Fruit fly (Drosophila melanogaster) whole organism, embryonic: ENCODE measurements around the gene jdp.

ENCODE experiments used
- Ada2b ChIP-seq: fragments of 200-800 bp; sonication (Bioruptor generic); IDR thresholded peaks from 2 replicates; pipeline ENCODE4 v1.3.6; 2022; ENCODE audit warnings: missing biosample characterization, missing genetic modification characterization
- CG10209 ChIP-seq: fragments of 200-800 bp; sonication (Bioruptor generic); optimal IDR thresholded peaks from 3 replicates; lab custom pipeline; 2017; ENCODE audit warnings: missing biosample characterization, mild to moderate bottlenecking, missing genetic modification characterization, missing genetic modification reagents
- CG10321 ChIP-seq: fragments of 200-800 bp; sonication (Bioruptor generic); IDR thresholded peaks from 2 replicates; pipeline ENCODE4 v1.3.6; 2022; ENCODE audit warnings: missing biosample characterization, missing genetic modification characterization
- CG11695 ChIP-seq: fragments of 200-800 bp; sonication (Bioruptor generic); IDR thresholded peaks from 3 replicates; pipeline ENCODE4 v1.3.6; 2022; ENCODE audit warnings: missing biosample characterization, missing genetic modification characterization
- CG12071 ChIP-seq: fragments of 200-800 bp; sonication (Bioruptor generic); optimal IDR thresholded peaks from 3 replicates; lab custom pipeline; 2018; ENCODE audit warnings: missing biosample characterization, mild to moderate bottlenecking, missing genetic modification characterization
- CG1233 ChIP-seq: fragments of 200-800 bp; sonication (Bioruptor generic); optimal IDR thresholded peaks from 4 replicates; lab custom pipeline; 2018; ENCODE audit warnings: missing biosample characterization, mild to moderate bottlenecking, missing genetic modification characterization
- CG13296 ChIP-seq: fragments of 200-800 bp; sonication (Bioruptor generic); optimal IDR thresholded peaks from 3 replicates; lab custom pipeline; 2018; ENCODE audit warnings: missing biosample characterization, mild to moderate bottlenecking, missing genetic modification characterization
- CG14667 ChIP-seq: fragments of 200-800 bp; sonication (Bioruptor generic); IDR thresholded peaks from 2 replicates; pipeline ENCODE4 v1.3.6; 2022; ENCODE audit warnings: missing biosample characterization, missing genetic modification characterization
- CG15514 ChIP-seq: fragments of 200-800 bp; sonication (Bioruptor generic); optimal IDR thresholded peaks from 3 replicates; lab custom pipeline; 2017; ENCODE audit warnings: missing biosample characterization, missing genetic modification characterization, mild to moderate bottlenecking, moderate library complexity, missing genetic modification reagents
- CG16863 ChIP-seq: fragments of 200-800 bp; sonication (Bioruptor generic); optimal IDR thresholded peaks from 3 replicates; lab custom pipeline; 2016; ENCODE audit warnings: missing biosample characterization, missing genetic modification characterization
- CG1832 ChIP-seq: fragments of 200-800 bp; sonication (Bioruptor generic); optimal IDR thresholded peaks from 2 replicates; lab custom pipeline; 2017; ENCODE audit warnings: missing biosample characterization, mild to moderate bottlenecking, missing genetic modification characterization, inconsistent platforms
- CG18764 ChIP-seq: fragments of 200-800 bp; sonication (Bioruptor generic); optimal IDR thresholded peaks from 3 replicates; lab custom pipeline; 2016; ENCODE audit warnings: missing biosample characterization, missing genetic modification characterization
- CG2120 ChIP-seq: fragments of 200-800 bp; sonication (Bioruptor generic); optimal IDR thresholded peaks from 3 replicates; lab custom pipeline; 2016; ENCODE audit warnings: missing biosample characterization, missing genetic modification characterization
- CG2712 ChIP-seq: fragments of 200-800 bp; optimal IDR thresholded peaks from 3 replicates; lab custom pipeline; 2019; ENCODE audit warnings: missing biosample characterization, mild to moderate bottlenecking, missing genetic modification characterization, moderate library complexity
- CG30020 ChIP-seq: fragments of 200-800 bp; optimal IDR thresholded peaks from 2 replicates; lab custom pipeline; 2019; ENCODE audit warnings: missing biosample characterization, mild to moderate bottlenecking, missing genetic modification characterization, moderate library complexity
- CG30403 ChIP-seq: fragments of 200-800 bp; sonication (Bioruptor generic); optimal IDR thresholded peaks from 3 replicates; lab custom pipeline; 2016; ENCODE audit warnings: missing biosample characterization, missing genetic modification characterization
- CG31224 ChIP-seq: fragments of 200-800 bp; sonication (Bioruptor generic); IDR thresholded peaks from 2 replicates; pipeline ENCODE4 v1.3.6; 2022; ENCODE audit warnings: missing biosample characterization, missing genetic modification characterization
- CG31365 ChIP-seq: fragments of 200-800 bp; sonication (Bioruptor generic); optimal IDR thresholded peaks from 2 replicates; lab custom pipeline; 2018; ENCODE audit warnings: missing biosample characterization, mild to moderate bottlenecking, missing genetic modification characterization
- CG31441 ChIP-seq: fragments of 200-800 bp; sonication (Bioruptor generic); IDR thresholded peaks from 2 replicates; pipeline ENCODE4 v1.3.6; 2022; ENCODE audit warnings: missing biosample characterization, missing genetic modification characterization
- CG4424 ChIP-seq: fragments of 200-800 bp; sonication (Bioruptor generic); optimal IDR thresholded peaks from 3 replicates; lab custom pipeline; 2016; ENCODE audit warnings: missing biosample characterization, missing genetic modification characterization
- CG4707 ChIP-seq: fragments of 200-800 bp; sonication (Bioruptor generic); optimal IDR thresholded peaks from 2 replicates; lab custom pipeline; 2018; ENCODE audit warnings: missing biosample characterization, mild to moderate bottlenecking, missing genetic modification characterization, moderate library complexity
- CG5180 ChIP-seq: fragments of 200-800 bp; sonication (Bioruptor generic); optimal IDR thresholded peaks from 3 replicates; lab custom pipeline; 2017; ENCODE audit warnings: missing biosample characterization, missing genetic modification characterization, mild to moderate bottlenecking, moderate library complexity, missing genetic modification reagents
- CG8388 ChIP-seq: fragments of 200-800 bp; sonication (Bioruptor generic); optimal IDR thresholded peaks from 2 replicates; lab custom pipeline; 2019; ENCODE audit warnings: missing biosample characterization, mild to moderate bottlenecking, missing genetic modification characterization, moderate library complexity
- CG9437 ChIP-seq: fragments of 200-800 bp; sonication (Bioruptor generic); optimal IDR thresholded peaks from 2 replicates; lab custom pipeline; 2018; ENCODE audit warnings: missing biosample characterization, mild to moderate bottlenecking, missing genetic modification characterization
- CTCF ChIP-seq: fragments of 200-800 bp; sonication (Bioruptor generic); optimal IDR thresholded peaks from 2 replicates; lab custom pipeline; 2017; ENCODE audit warnings: missing biosample characterization, mild to moderate bottlenecking, missing genetic modification characterization, moderate library complexity
- Doc2 ChIP-seq: fragments of 200-800 bp; sonication (Bioruptor generic); IDR thresholded peaks from 2 replicates; pipeline ENCODE4 v1.3.6; 2022; ENCODE audit warnings: missing biosample characterization, missing genetic modification characterization
- Ets97D ChIP-seq: fragments of 200-800 bp; sonication (Bioruptor generic); optimal IDR thresholded peaks from 3 replicates; lab custom pipeline; 2016; ENCODE audit warnings: missing biosample characterization, missing genetic modification characterization
- HHEX ChIP-seq: fragments of 200-800 bp; sonication (Bioruptor generic); optimal IDR thresholded peaks from 3 replicates; lab custom pipeline; 2017; ENCODE audit warnings: missing biosample characterization, mild to moderate bottlenecking, missing genetic modification characterization, missing genetic modification reagents
- HLH3B ChIP-seq: fragments of 200-800 bp; sonication (Bioruptor generic); IDR thresholded peaks from 2 replicates; pipeline ENCODE4 v1.3.6; 2022; ENCODE audit warnings: missing biosample characterization, missing genetic modification characterization
- Hr51 ChIP-seq, 2 experiments: fragments of 200-800 bp; sonication (Bioruptor generic); optimal IDR thresholded peaks; 2 replicates in 1 of 2; 3 replicates in 1 of 2; lab custom pipeline; 2016 to 2018; ENCODE audit warnings: missing biosample characterization in 2 of 2, missing genetic modification characterization in 2 of 2, mild to moderate bottlenecking in 1 of 2, moderate library complexity in 1 of 2
- NC2α ChIP-seq: fragments of 200-800 bp; sonication (Bioruptor generic); optimal IDR thresholded peaks from 2 replicates; lab custom pipeline; 2016; ENCODE audit warnings: missing biosample characterization, missing genetic modification characterization
- Optix ChIP-seq: fragments of 200-800 bp; sonication (Bioruptor generic); IDR thresholded peaks from 3 replicates; pipeline ENCODE4 v1.3.6; 2022; ENCODE audit warnings: missing biosample characterization, missing genetic modification characterization
- Sox100B ChIP-seq: fragments of 200-800 bp; sonication (Bioruptor generic); optimal IDR thresholded peaks from 3 replicates; lab custom pipeline; 2018; ENCODE audit warnings: missing biosample characterization, mild to moderate bottlenecking, missing genetic modification characterization
- az2 ChIP-seq: fragments of 200-800 bp; sonication (Bioruptor generic); optimal IDR thresholded peaks from 3 replicates; lab custom pipeline; 2016; ENCODE audit warnings: missing biosample characterization, missing genetic modification characterization
- bsh ChIP-seq, 2 experiments: fragments of 200-800 bp; sonication (Bioruptor generic); optimal IDR thresholded peaks; 2 replicates each; lab custom pipeline; 2017 to 2018; ENCODE audit warnings: mild to moderate bottlenecking in 2 of 2, missing biosample characterization in 2 of 2, missing genetic modification characterization in 2 of 2, moderate library complexity in 1 of 2
- dmrt99B ChIP-seq: fragments of 200-800 bp; sonication (Bioruptor generic); optimal IDR thresholded peaks from 2 replicates; lab custom pipeline; 2018; ENCODE audit warnings: missing biosample characterization, mild to moderate bottlenecking, missing genetic modification characterization, moderate library complexity
- gce ChIP-seq: fragments of 200-800 bp; sonication (Bioruptor generic); IDR thresholded peaks from 3 replicates; pipeline ENCODE4 v1.3.6; 2022; ENCODE audit warnings: missing biosample characterization, missing genetic modification characterization
- grau ChIP-seq: fragments of 200-800 bp; optimal IDR thresholded peaks from 3 replicates; lab custom pipeline; 2019; ENCODE audit warnings: missing biosample characterization, mild to moderate bottlenecking, missing genetic modification characterization, moderate library complexity
- gt ChIP-seq: fragments of 200-800 bp; sonication (Bioruptor generic); IDR thresholded peaks from 2 replicates; pipeline ENCODE4 v1.3.6; 2022; ENCODE audit warnings: missing biosample characterization, missing genetic modification characterization
- jigr1 ChIP-seq: fragments of 200-800 bp; sonication (Bioruptor generic); IDR thresholded peaks from 3 replicates; pipeline ENCODE4 v1.3.6; 2022; ENCODE audit warnings: missing biosample characterization, missing genetic modification characterization
- lmd ChIP-seq: fragments of 200-800 bp; sonication (Bioruptor generic); IDR thresholded peaks from 2 replicates; pipeline ENCODE4 v1.3.6; 2022; ENCODE audit warnings: missing biosample characterization, missing genetic modification characterization
- maf-S ChIP-seq: fragments of 200-800 bp; sonication (Bioruptor generic); optimal IDR thresholded peaks from 2 replicates; lab custom pipeline; 2016; ENCODE audit warnings: missing biosample characterization, missing genetic modification characterization
- onecut ChIP-seq: fragments of 200-800 bp; sonication (Bioruptor generic); IDR thresholded peaks from 2 replicates; pipeline ENCODE4 v1.3.6; 2022; ENCODE audit warnings: missing biosample characterization, missing genetic modification characterization
- prd ChIP-seq, 3 experiments: fragments of >200 bp in 2 of 3; fragments of 200-800 bp in 1 of 3; sonication (Bioruptor generic) in 1 of 3; optimal IDR thresholded peaks in 2 of 3; IDR thresholded peaks in 1 of 3; 2 replicates in 2 of 3; 3 replicates in 1 of 3; pipeline versions ENCODE4 v1.3.6 to Lab custom; 2017 to 2022; ENCODE audit warnings: missing biosample characterization in 1 of 3, missing genetic modification characterization in 1 of 3
- schlank ChIP-seq: fragments of 200-800 bp; sonication (Bioruptor generic); optimal IDR thresholded peaks from 2 replicates; lab custom pipeline; 2018; ENCODE audit warnings: missing biosample characterization, mild to moderate bottlenecking, missing genetic modification characterization
- wor ChIP-seq: fragments of 200-800 bp; sonication (Bioruptor generic); IDR thresholded peaks from 2 replicates; pipeline ENCODE4 v1.3.6; 2022; ENCODE audit warnings: missing biosample characterization, missing genetic modification characterization
- zf30C ChIP-seq: fragments of 200-800 bp; sonication (Bioruptor generic); optimal IDR thresholded peaks from 3 replicates; lab custom pipeline; 2018; ENCODE audit warnings: missing biosample characterization, mild to moderate bottlenecking, missing genetic modification characterization
- zfh1 ChIP-seq: fragments of 200-800 bp; sonication (Bioruptor generic); IDR thresholded peaks from 3 replicates; pipeline ENCODE4 v1.3.6; 2022; ENCODE audit warnings: missing biosample characterization, missing genetic modification characterization

The jdp gene

DNA sequence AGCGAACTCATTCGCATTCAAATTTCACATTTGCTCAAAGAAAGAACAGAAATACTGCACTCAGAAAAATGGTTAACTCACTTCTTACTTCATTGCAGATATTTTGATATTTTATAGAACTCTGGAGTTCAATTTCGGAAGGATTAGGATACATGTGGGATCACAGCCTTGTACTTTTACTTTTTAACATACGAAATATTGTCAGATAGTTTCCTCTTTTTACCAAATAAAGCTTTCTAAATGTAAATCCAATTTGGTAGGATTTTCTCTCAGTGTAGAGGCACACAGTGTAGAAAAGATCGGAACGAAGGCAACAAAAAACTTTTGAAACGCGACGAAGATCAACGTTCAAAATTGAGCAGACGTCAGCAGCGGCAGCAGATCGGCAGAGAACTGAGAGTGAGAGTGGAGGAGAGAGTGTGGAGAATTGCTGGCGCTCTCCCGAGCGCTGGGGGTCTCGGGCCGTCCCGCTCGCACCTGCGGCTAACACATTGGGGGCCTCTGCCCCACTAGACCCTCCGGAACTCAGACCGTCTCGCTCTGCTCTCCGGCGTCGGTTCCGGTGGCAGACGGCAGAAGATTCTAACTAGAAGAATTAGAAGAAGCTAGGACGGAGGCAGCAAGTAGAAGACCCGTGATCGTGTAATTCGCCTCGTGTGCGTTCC is 5.3 kb upstream of the jdp start, which contains the start of gene tmod (continued):
- TF ChIP-seq zf30C (GFP tag; lab: Kevin White, UChicago) (peak; percentile 32), Ets97D (GFP tag; lab: Kevin White, UChicago) (peak; percentile 7), dmrt99B (peak; percentile 80), CG30403 (peak; percentile 43), CG10209 (peak; percentile 41), CG5180 (GFP tag; lab: Kevin White, UChicago) (peak; percentile 21), onecut (0 out of 2 replicates have a peak, but pooled peaks have one; percentile 28), CG1832 (GFP tag; lab: Kevin White, UChicago) (peak; percentile 83), CG4424 (GFP tag; lab: Kevin White, UChicago) (peak; percentile 36), bsh (GFP tag; optimal IDR thresholded peaks at IDR 0.05; lab: Kevin White, UChicago) (peak in 1 of 2 experiments; percentile 69)

DNA sequence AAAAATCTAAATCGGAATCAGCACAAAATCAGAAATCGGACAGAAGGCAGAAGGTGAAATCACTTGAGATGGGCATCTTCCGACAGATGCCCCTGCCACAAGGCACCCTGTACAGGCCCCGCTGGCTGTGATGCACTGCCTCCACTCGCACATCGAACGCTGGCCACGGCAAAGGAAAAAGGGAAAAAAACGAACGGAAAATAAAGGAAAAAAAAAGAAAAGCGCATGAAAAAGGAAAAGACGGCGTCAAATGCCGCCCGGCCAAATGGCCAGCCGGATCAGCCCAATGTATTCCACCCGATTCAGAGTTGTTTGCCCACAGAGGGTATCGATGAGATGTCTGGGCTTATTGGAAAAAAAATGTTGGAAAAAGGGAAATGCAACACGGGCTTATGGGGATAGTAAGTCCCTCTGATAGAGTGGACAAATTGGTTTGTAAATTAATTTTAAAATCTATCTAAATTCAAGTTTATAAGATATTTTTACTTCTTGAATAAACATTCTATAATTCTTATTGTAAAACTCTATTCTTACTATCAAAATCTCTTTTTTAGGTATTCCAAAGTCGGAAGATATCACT is 4.4 kb upstream of the jdp start:
- TF ChIP-seq lmd (GFP tag; lab: Robert Waterston, UW) (no peak), wor (GFP tag; lab: Robert Waterston, UW) (no peak), Doc2 (GFP tag; lab: Robert Waterston, UW) (no peak), CG16863 (GFP tag; lab: Kevin White, UChicago) (no peak), jigr1 (GFP tag; lab: Robert Waterston, UW) (no peak), CG4707 (GFP tag; lab: Kevin White, UChicago) (no peak), az2 (GFP tag; lab: Kevin White, UChicago) (no peak), gce (no peak), CG31224 (no peak), maf-S (GFP tag; lab: Kevin White, UChicago) (no peak), CG13296 (GFP tag; lab: Kevin White, UChicago) (no peak), CG31365 (tag; lab: Kevin White, UChicago) (no peak), grau (tag; lab: Kevin White, UChicago) (peak; percentile 27), schlank (tag; lab: Kevin White, UChicago) (no peak), NC2α (GFP tag; lab: Kevin White, UChicago) (no peak), CG8388 (GFP tag; lab: Kevin White, UChicago) (no peak), CG31441 (GFP tag; lab: Robert Waterston, UW) (no peak), Sox100B (peak; percentile 20), Hr51 (GFP tag; optimal IDR thresholded peaks at IDR 0.05; lab: Kevin White, UChicago) (peak in 1 of 2 experiments; percentile 39), CG30020 (no peak), prd (optimal IDR thresholded peaks at IDR 0.05; lab: Kevin White, UChicago) (no peak), prd (GFP tag; IDR thresholded peaks at IDR 0.05; lab: Robert Waterston, UW) (no peak), Ada2b (no peak), CG14667 (GFP tag; lab: Robert Waterston, UW) (no peak), CG18764 (GFP tag; lab: Kevin White, UChicago) (no peak), CG12071 (GFP tag; lab: Kevin White, UChicago) (no peak), CG2120 (GFP tag; lab: Kevin White, UChicago) (no peak), HHEX (GFP tag; lab: Kevin White, UChicago) (no peak), CG1233 (GFP tag; lab: Kevin White, UChicago) (no peak), CG9437 (GFP tag; lab: Kevin White, UChicago) (no peak), CTCF (GFP tag; lab: Kevin White, UChicago) (no peak), CG10321 (no peak), HLH3B (GFP tag; lab: Robert Waterston, UW) (no peak), CG2712 (tag; lab: Kevin White, UChicago) (peak; percentile 42), zfh1 (GFP tag; lab: Robert Waterston, UW) (no peak), Ets97D (GFP tag; lab: Kevin White, UChicago) (no peak), gt (GFP tag; lab: Robert Waterston, UW) (no peak), CG15514 (GFP tag; lab: Kevin White, UChicago) (no peak), CG11695 (GFP tag; lab: Robert Waterston, UW) (0 out of 3 replicates have a peak, but pooled peaks have one; percentile 12), Optix (GFP tag; lab: Robert Waterston, UW) (no peak; the same call in 2 of the 3 replicates)
